Fruit fly (Drosophila melanogaster) whole organism, embryonic: ENCODE data around the gene CG16710.

Source experiments
- B-H1 ChIP-seq: fragments of 200-800 bp; sonication (Bioruptor generic); IDR thresholded peaks from 3 replicates; pipeline ENCODE4 v1.3.6; 2022; ENCODE audit warnings: missing biosample characterization, missing genetic modification characterization
- CG10274 ChIP-seq: fragments of 200-800 bp; sonication (Bioruptor generic); optimal IDR thresholded peaks from 3 replicates; lab custom pipeline; 2017; ENCODE audit warnings: missing biosample characterization, mild to moderate bottlenecking, missing genetic modification characterization
- CG10565 ChIP-seq: fragments of 200-800 bp; sonication (Bioruptor generic); optimal IDR thresholded peaks from 3 replicates; lab custom pipeline; 2016; ENCODE audit warnings: missing biosample characterization, mild to moderate bottlenecking, missing genetic modification characterization
- CG11398 ChIP-seq: fragments of 200-800 bp; sonication (Bioruptor generic); optimal IDR thresholded peaks from 2 replicates; lab custom pipeline; 2016; ENCODE audit warnings: missing biosample characterization, missing genetic modification characterization
- CG13894 ChIP-seq: fragments of 200-800 bp; sonication (Bioruptor generic); optimal IDR thresholded peaks from 3 replicates; lab custom pipeline; 2018; ENCODE audit warnings: missing biosample characterization, mild to moderate bottlenecking, missing genetic modification characterization, moderate library complexity
- CG14710 ChIP-seq: fragments of 200-800 bp; sonication (Bioruptor generic); optimal IDR thresholded peaks from 3 replicates; lab custom pipeline; 2019; ENCODE audit warnings: missing biosample characterization, mild to moderate bottlenecking, missing genetic modification characterization, moderate library complexity
- CG17568 ChIP-seq: fragments of 200-800 bp; sonication (Bioruptor generic); optimal IDR thresholded peaks from 2 replicates; lab custom pipeline; 2018; ENCODE audit warnings: missing biosample characterization, mild to moderate bottlenecking, missing genetic modification characterization, moderate library complexity
- CG17829 ChIP-seq: fragments of 200-800 bp; optimal IDR thresholded peaks from 2 replicates; lab custom pipeline; 2019; ENCODE audit warnings: missing biosample characterization, mild to moderate bottlenecking, missing genetic modification characterization, moderate library complexity
- CG2129 ChIP-seq: fragments of 200-800 bp; sonication (Bioruptor generic); IDR thresholded peaks from 2 replicates; pipeline ENCODE4 v1.3.6; 2022; ENCODE audit warnings: missing biosample characterization, missing genetic modification characterization; ENCODE audit not compliant: partially characterized antibody
- CG33557 ChIP-seq: fragments of 200-800 bp; sonication (Bioruptor generic); optimal IDR thresholded peaks from 2 replicates; lab custom pipeline; 2019; ENCODE audit warnings: missing biosample characterization, mild to moderate bottlenecking, missing genetic modification characterization, moderate library complexity
- CG34224 ChIP-seq: fragments of 200-800 bp; sonication (Bioruptor generic); IDR thresholded peaks from 3 replicates; pipeline ENCODE4 v1.3.6; 2022; ENCODE audit warnings: missing biosample characterization, missing genetic modification characterization; ENCODE audit not compliant: partially characterized antibody
- CG5245 ChIP-seq: fragments of 200-800 bp; sonication (Bioruptor generic); optimal IDR thresholded peaks from 3 replicates; lab custom pipeline; 2016; ENCODE audit warnings: missing biosample characterization, missing genetic modification characterization
- CG6654 ChIP-seq: fragments of 200-800 bp; sonication (Bioruptor generic); optimal IDR thresholded peaks from 2 replicates; lab custom pipeline; 2017; ENCODE audit warnings: missing biosample characterization, mild to moderate bottlenecking, missing genetic modification characterization
- CG7987 ChIP-seq: fragments of 200-800 bp; sonication (Bioruptor generic); optimal IDR thresholded peaks from 2 replicates; lab custom pipeline; 2018; ENCODE audit warnings: missing biosample characterization, mild to moderate bottlenecking, missing genetic modification characterization, moderate library complexity
- CG8388 ChIP-seq: fragments of 200-800 bp; sonication (Bioruptor generic); optimal IDR thresholded peaks from 2 replicates; lab custom pipeline; 2019; ENCODE audit warnings: missing biosample characterization, mild to moderate bottlenecking, missing genetic modification characterization, moderate library complexity
- CG8765 ChIP-seq: fragments of 200-800 bp; sonication (Bioruptor generic); IDR thresholded peaks from 2 replicates; pipeline ENCODE4 v1.3.6; 2022; ENCODE audit warnings: missing biosample characterization, missing genetic modification characterization
- CG9797 ChIP-seq: fragments of 200-800 bp; sonication (Bioruptor generic); optimal IDR thresholded peaks from 3 replicates; lab custom pipeline; 2018; ENCODE audit warnings: missing biosample characterization, mild to moderate bottlenecking, missing genetic modification characterization
- CkIIα-i1 ChIP-seq: fragments of 200-800 bp; sonication (Bioruptor generic); IDR thresholded peaks from 2 replicates; pipeline ENCODE4 v1.3.6; 2022; ENCODE audit warnings: missing biosample characterization, missing genetic modification characterization
- CrebB ChIP-seq: fragments of 200-800 bp; sonication (Bioruptor generic); optimal IDR thresholded peaks from 3 replicates; lab custom pipeline; 2018; ENCODE audit warnings: missing biosample characterization, mild to moderate bottlenecking, missing genetic modification characterization
- Drgx ChIP-seq: fragments of 200-800 bp; sonication (Bioruptor generic); IDR thresholded peaks from 2 replicates; pipeline ENCODE4 v1.3.6; 2022; ENCODE audit warnings: missing biosample characterization, missing genetic modification characterization
- ERR ChIP-seq: fragments of 200-800 bp; sonication (Bioruptor generic); optimal IDR thresholded peaks from 2 replicates; lab custom pipeline; 2016; ENCODE audit warnings: missing biosample characterization, missing genetic modification characterization
- Ets65A ChIP-seq: fragments of 200-800 bp; sonication (Bioruptor generic); peaks from one replicate; lab custom pipeline; 2016; ENCODE audit warnings: missing biosample characterization, missing genetic modification characterization
- Ets97D ChIP-seq: fragments of 200-800 bp; sonication (Bioruptor generic); optimal IDR thresholded peaks from 3 replicates; lab custom pipeline; 2016; ENCODE audit warnings: missing biosample characterization, missing genetic modification characterization
- H2.0 ChIP-seq: fragments of 200-800 bp; sonication (Bioruptor generic); IDR thresholded peaks from 2 replicates; pipeline ENCODE4 v1.3.6; 2022; ENCODE audit warnings: missing biosample characterization, missing genetic modification characterization
- HLH54F ChIP-seq: fragments of 200-800 bp; sonication (Bioruptor generic); optimal IDR thresholded peaks from 3 replicates; lab custom pipeline; 2016; ENCODE audit warnings: missing biosample characterization, missing genetic modification characterization
- HmgZ ChIP-seq: fragments of 200-800 bp; sonication (Bioruptor generic); optimal IDR thresholded peaks from 2 replicates; lab custom pipeline; 2018; ENCODE audit warnings: missing biosample characterization, mild to moderate bottlenecking, missing genetic modification characterization
- Mad ChIP-seq: fragments of 200-800 bp; sonication (Bioruptor generic); optimal IDR thresholded peaks from 2 replicates; lab custom pipeline; 2016; ENCODE audit warnings: missing biosample characterization, missing genetic modification characterization
- Med ChIP-seq: fragments of 200-800 bp; sonication (Bioruptor generic); peaks from one replicate; lab custom pipeline; 2016; ENCODE audit warnings: missing biosample characterization, missing genetic modification characterization, mild to moderate bottlenecking, inconsistent platforms, moderate library complexity
- Meics ChIP-seq: fragments of 200-800 bp; sonication (Bioruptor generic); optimal IDR thresholded peaks from 2 replicates; lab custom pipeline; 2017; ENCODE audit warnings: missing biosample characterization, mild to moderate bottlenecking, missing genetic modification characterization
- Oli ChIP-seq: fragments of 200-800 bp; sonication (Bioruptor generic); optimal IDR thresholded peaks from 2 replicates; lab custom pipeline; 2018; ENCODE audit warnings: missing biosample characterization, mild to moderate bottlenecking, missing genetic modification characterization, moderate library complexity
- Trl ChIP-seq, 3 experiments: fragments of >200 bp in 2 of 3; fragments of 200-800 bp in 1 of 3; sonication (Bioruptor generic) in 1 of 3; optimal IDR thresholded peaks; 2 replicates in 1 of 3; 3 replicates in 2 of 3; lab custom pipeline; 2016 to 2017; ENCODE audit warnings: missing biosample characterization in 1 of 3, missing genetic modification characterization in 1 of 3
- abd-A ChIP-seq: fragments of 200-800 bp; sonication (Bioruptor generic); optimal IDR thresholded peaks from 3 replicates; lab custom pipeline; 2019; ENCODE audit warnings: missing biosample characterization, mild to moderate bottlenecking, missing genetic modification characterization, moderate library complexity
- aop ChIP-seq: fragments of 200-800 bp; sonication (Bioruptor generic); IDR thresholded peaks from 2 replicates; pipeline ENCODE4 v1.3.6; 2022; ENCODE audit warnings: missing biosample characterization, missing genetic modification characterization
- chm ChIP-seq: fragments of 200-800 bp; sonication (Bioruptor generic); IDR thresholded peaks from 2 replicates; pipeline ENCODE4 v1.3.6; 2022; ENCODE audit warnings: missing biosample characterization, missing genetic modification characterization
- crol ChIP-seq: fragments of 200-800 bp; sonication (Bioruptor generic); IDR thresholded peaks from 2 replicates; pipeline ENCODE4 v1.3.6; 2022; ENCODE audit warnings: missing biosample characterization, missing genetic modification characterization
- ftz-f1 ChIP-seq: fragments of 200-800 bp; sonication (Bioruptor generic); optimal IDR thresholded peaks from 2 replicates; lab custom pipeline; 2016; ENCODE audit warnings: missing biosample characterization, missing genetic modification characterization
- gce ChIP-seq: fragments of 200-800 bp; sonication (Bioruptor generic); IDR thresholded peaks from 3 replicates; pipeline ENCODE4 v1.3.6; 2022; ENCODE audit warnings: missing biosample characterization, missing genetic modification characterization
- inv ChIP-seq: fragments of 200-800 bp; sonication (Bioruptor generic); IDR thresholded peaks from 2 replicates; pipeline ENCODE4 v1.3.6; 2022; ENCODE audit warnings: missing biosample characterization, missing genetic modification characterization; ENCODE audit not compliant: partially characterized antibody
- jing ChIP-seq: fragments of 200-800 bp; sonication (Bioruptor generic); optimal IDR thresholded peaks from 2 replicates; lab custom pipeline; 2018; ENCODE audit warnings: missing biosample characterization, mild to moderate bottlenecking, missing genetic modification characterization
- ken ChIP-seq: fragments of 200-800 bp; sonication (Bioruptor generic); IDR thresholded peaks from 3 replicates; pipeline ENCODE4 v1.3.6; 2022; ENCODE audit warnings: missing biosample characterization, missing genetic modification characterization
- knrl ChIP-seq: fragments of 200-800 bp; sonication (Bioruptor generic); IDR thresholded peaks from 3 replicates; pipeline ENCODE4 v1.3.6; 2022; ENCODE audit warnings: missing biosample characterization, missing genetic modification characterization; ENCODE audit not compliant: partially characterized antibody
- nom ChIP-seq: fragments of 200-800 bp; sonication (Bioruptor generic); optimal IDR thresholded peaks from 2 replicates; lab custom pipeline; 2017; ENCODE audit warnings: missing biosample characterization, missing genetic modification characterization, mild to moderate bottlenecking, moderate library complexity, missing genetic modification reagents
- pnt ChIP-seq: fragments of 200-800 bp; sonication (Bioruptor generic); optimal IDR thresholded peaks from 3 replicates; lab custom pipeline; 2016; ENCODE audit warnings: missing biosample characterization, missing genetic modification characterization
- shn ChIP-seq: fragments of 200-800 bp; sonication (Bioruptor generic); optimal IDR thresholded peaks from 3 replicates; lab custom pipeline; 2016; ENCODE audit warnings: missing biosample characterization, missing genetic modification characterization
- sr ChIP-seq: fragments of 200-800 bp; sonication (Bioruptor generic); IDR thresholded peaks from 3 replicates; pipeline ENCODE4 v1.3.6; 2022; ENCODE audit warnings: missing biosample characterization, missing genetic modification characterization
- tll ChIP-seq, 2 experiments: fragments of 200-800 bp in 1 of 2; fragments of >200 bp in 1 of 2; sonication (Bioruptor generic) in 1 of 2; optimal IDR thresholded peaks; 2 replicates each; lab custom pipeline; 2017 to 2019; ENCODE audit warnings: missing biosample characterization in 2 of 2, missing genetic modification characterization in 2 of 2, mild to moderate bottlenecking in 1 of 2, moderate library complexity in 1 of 2
- usp ChIP-seq: fragments of >200 bp; optimal IDR thresholded peaks from 2 replicates; lab custom pipeline; 2017; ENCODE audit warnings: missing biosample characterization, missing genetic modification characterization
- wek ChIP-seq: fragments of 200-800 bp; sonication (Bioruptor generic); optimal IDR thresholded peaks from 3 replicates; lab custom pipeline; 2018; ENCODE audit warnings: missing biosample characterization, mild to moderate bottlenecking, missing genetic modification characterization, moderate library complexity
- z ChIP-seq: fragments of 200-800 bp; sonication (Bioruptor generic); IDR thresholded peaks from 3 replicates; pipeline ENCODE4 v1.3.6; 2022; ENCODE audit warnings: missing biosample characterization, missing genetic modification characterization

Gene CG16710

DNA sequence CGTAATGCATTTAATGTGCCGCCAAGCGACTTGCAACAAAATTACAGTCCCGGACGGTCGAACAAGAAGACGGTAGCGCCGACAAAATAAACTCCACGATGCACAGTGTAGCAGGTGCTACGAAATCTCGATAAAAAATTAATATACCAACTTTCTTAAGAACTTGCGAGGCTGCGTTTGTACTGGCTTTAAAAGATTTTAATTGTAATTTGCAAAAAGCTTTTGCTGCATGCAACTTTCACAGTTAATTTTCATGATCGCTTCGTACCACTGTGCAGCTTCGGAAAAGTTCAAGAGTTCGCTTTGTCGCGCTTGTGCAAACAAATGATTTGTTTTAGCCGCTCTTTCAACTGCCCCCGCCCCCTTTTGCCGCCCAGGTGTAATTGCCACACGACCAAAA, 36.1 kb upstream of the CG16710 start (continued):
- TF ChIP-seq CG17568 (peak; percentile 50), CG10565 (no peak), inv (GFP tag; lab: Robert Waterston, UW) (no peak), knrl (GFP tag; lab: Robert Waterston, UW) (no peak), CG8388 (peak; percentile 56), usp (GFP tag; lab: Kevin White, UChicago) (no peak), Ets97D (peak; percentile 29), z (GFP tag; lab: Robert Waterston, UW) (no peak), CG5245 (peak; percentile 61), CG11398 (GFP tag; lab: Kevin White, UChicago) (peak; percentile 48), chm (GFP tag; lab: Robert Waterston, UW) (peak; percentile 71; the same call in 1 of the 2 replicates), CG7987 (GFP tag; lab: Kevin White, UChicago) (peak; percentile 5), sr (peak; percentile 68; the same call in 2 of the 3 replicates), Meics (GFP tag; lab: Kevin White, UChicago) (peak; percentile 65), nom (no peak), CG6654 (GFP tag; lab: Kevin White, UChicago) (peak; percentile 61)

DNA sequence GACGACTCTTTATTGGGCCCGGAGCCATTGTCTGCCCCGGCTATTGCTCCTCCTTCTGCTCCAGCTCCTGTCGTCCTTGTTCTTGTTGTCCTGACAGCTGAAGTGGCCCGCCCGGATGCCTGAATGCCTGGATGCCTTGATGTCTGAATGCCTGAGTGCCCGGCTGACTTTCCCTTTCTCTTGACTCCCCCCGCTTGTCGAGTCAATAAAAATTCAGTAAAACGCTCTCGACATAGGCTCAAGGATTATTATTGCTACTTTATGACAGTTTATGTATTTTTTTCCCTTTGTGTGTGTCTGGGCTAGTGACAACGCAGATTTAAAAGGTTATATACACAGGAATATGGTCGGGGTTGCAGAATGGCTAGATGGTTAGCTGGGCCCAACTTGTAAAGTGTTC, 32.5 kb upstream of the CG16710 start:
- TF ChIP-seq jing (GFP tag; lab: Kevin White, UChicago) (no peak), Ets97D (no peak), ftz-f1 (no peak), crol (GFP tag; lab: Robert Waterston, UW) (peak; percentile 48; the same call in 1 of the 2 replicates), CG13894 (tag; lab: Kevin White, UChicago) (peak; percentile 15), Med (GFP tag; lab: Kevin White, UChicago) (peak; percentile 32), ken (GFP tag; lab: Robert Waterston, UW) (no peak), abd-A (tag; lab: Kevin White, UChicago) (peak; percentile 90), B-H1 (no peak), Ets65A (GFP tag; lab: Kevin White, UChicago) (peak; percentile 63), CG10274 (GFP tag; lab: Kevin White, UChicago) (no peak), CrebB (tag; lab: Kevin White, UChicago) (no peak)

DNA sequence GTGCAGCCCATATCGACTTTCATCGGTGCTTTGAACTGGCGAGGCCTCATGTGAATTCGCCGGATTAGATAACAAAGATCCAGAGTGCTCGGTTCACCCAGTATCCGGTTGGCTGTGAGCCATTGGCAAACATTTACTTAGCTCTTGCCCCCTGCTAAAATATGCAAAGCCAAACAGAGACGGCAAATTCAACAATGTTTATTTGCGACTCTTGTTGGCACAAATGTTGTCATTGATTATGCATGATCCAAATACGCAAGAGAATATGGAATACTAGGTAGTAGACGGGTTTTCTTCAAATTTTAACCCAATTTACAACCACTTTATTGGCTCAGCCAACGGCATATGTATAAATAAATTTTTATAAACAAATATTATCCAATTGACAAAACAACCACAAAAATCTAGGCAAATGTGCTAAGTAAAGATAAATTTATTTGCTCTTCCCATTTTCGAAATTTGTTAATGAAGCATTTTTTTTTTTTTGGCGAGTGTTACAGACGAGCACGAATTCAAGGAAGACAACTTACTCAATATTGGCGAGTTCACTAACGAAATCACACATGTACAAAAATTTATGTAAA, 29.7 kb upstream of the CG16710 start:
- TF ChIP-seq Trl (optimal IDR thresholded peaks at IDR 0.05; lab: Kevin White, UChicago) (no peak), Trl (GFP tag; optimal IDR thresholded peaks at IDR 0.05; lab: Kevin White, UChicago) (peak; percentile 55), Drgx (no peak), HmgZ (peak; percentile 73), CG33557 (no peak), wek (peak; percentile 38), tll (GFP tag; optimal IDR thresholded peaks at IDR 0.05; lab: Kevin White, UChicago) (no peak), CG14710 (tag; lab: Kevin White, UChicago) (no peak), pnt (GFP tag; lab: Kevin White, UChicago) (no peak), ERR (GFP tag; lab: Kevin White, UChicago) (peak; percentile 2), Oli (tag; lab: Kevin White, UChicago) (peak; percentile 39), H2.0 (GFP tag; lab: Robert Waterston, UW) (0 out of 2 replicates have a peak, but pooled peaks have one; percentile 5), aop (GFP tag; lab: Robert Waterston, UW) (no peak), HLH54F (peak; percentile 31), CG17829 (tag; lab: Kevin White, UChicago) (no peak), gce (GFP tag; lab: Robert Waterston, UW) (peak; percentile 24; the same call in 1 of the 3 replicates), Mad (GFP tag; lab: Kevin White, UChicago) (no peak), shn (GFP tag; lab: Kevin White, UChicago) (peak; percentile 11), CkIIα-i1 (GFP tag; lab: Robert Waterston, UW) (no peak; the same call in 1 of the 2 replicates), CG9797 (GFP tag; lab: Kevin White, UChicago) (no peak), CG8765 (GFP tag; lab: Robert Waterston, UW) (no peak), CG34224 (GFP tag; lab: Robert Waterston, UW) (no peak), CG2129 (no peak)
